Worm (Caenorhabditis elegans) whole organism, L2 larva: ENCODE measurements around the gene T11G6.3.

Source experiments
- C34F6.9 ChIP-seq: fragments of 150-350 bp; optimal IDR thresholded peaks from 2 replicates; lab custom pipeline; 2014; ENCODE audit warnings: missing biosample characterization, missing genetic modification characterization
- ZK546.5 ChIP-seq: sonication (generic microtip); optimal IDR thresholded peaks from 2 replicates; lab custom pipeline; 2017; ENCODE audit warnings: missing biosample characterization, missing genetic modification characterization
- alr-1 ChIP-seq: fragments of 150-350 bp; optimal IDR thresholded peaks from 2 replicates; lab custom pipeline; 2014; ENCODE audit warnings: missing biosample characterization, missing genetic modification characterization
- aly-2 ChIP-seq: fragments of 150-350 bp; optimal IDR thresholded peaks from 2 replicates; lab custom pipeline; 2014; ENCODE audit warnings: missing biosample characterization, missing genetic modification characterization
- ama-1 ChIP-seq: fragments of 150-350 bp; optimal IDR thresholded peaks from 2 replicates; lab custom pipeline; 2018; ENCODE audit warnings: inconsistent platforms
- blmp-1 ChIP-seq: sonication (generic microtip); optimal IDR thresholded peaks from 2 replicates; lab custom pipeline; 2017; ENCODE audit warnings: missing genetic modification characterization, mild to moderate bottlenecking, missing compliant biosample characterization, antibody characterized with exemption, moderate library complexity; ENCODE audit not compliant: insufficient read depth
- ceh-16 ChIP-seq: fragments of 150-350 bp; optimal IDR thresholded peaks from 2 replicates; lab custom pipeline; 2014; ENCODE audit warnings: missing biosample characterization, missing genetic modification characterization
- ceh-82 ChIP-seq: fragments of 150-350 bp; optimal IDR thresholded peaks from 2 replicates; lab custom pipeline; 2014; ENCODE audit warnings: missing biosample characterization, missing genetic modification characterization
- crh-2 ChIP-seq: sonication (generic microtip); optimal IDR thresholded peaks from 2 replicates; lab custom pipeline; 2017; ENCODE audit warnings: missing biosample characterization, missing genetic modification characterization
- dmd-4 ChIP-seq: sonication (generic microtip); optimal IDR thresholded peaks from 2 replicates; lab custom pipeline; 2017; ENCODE audit warnings: missing biosample characterization, missing genetic modification characterization
- egl-27 ChIP-seq: sonication (generic microtip); optimal IDR thresholded peaks from 3 replicates; lab custom pipeline; 2017; ENCODE audit warnings: missing biosample characterization, missing genetic modification reagents, missing genetic modification characterization
- elt-1 ChIP-seq: fragments of 150-350 bp; optimal IDR thresholded peaks from 2 replicates; lab custom pipeline; 2014; ENCODE audit warnings: missing biosample characterization, missing genetic modification characterization
- elt-3 ChIP-seq: sonication (generic microtip); optimal IDR thresholded peaks from 2 replicates; lab custom pipeline; 2017; ENCODE audit warnings: missing biosample characterization, missing genetic modification characterization
- fos-1 ChIP-seq: fragments of 150-350 bp; optimal IDR thresholded peaks from 2 replicates; lab custom pipeline; 2014; ENCODE audit warnings: missing biosample characterization, missing genetic modification characterization
- gmeb-1 ChIP-seq: fragments of 150-350 bp; optimal IDR thresholded peaks from 2 replicates; lab custom pipeline; 2014; ENCODE audit warnings: missing biosample characterization, missing genetic modification characterization
- lsy-2 ChIP-seq, 2 experiments: fragments of 150-350 bp in 1 of 2; sonication (generic microtip) in 1 of 2; optimal IDR thresholded peaks; 2 replicates each; lab custom pipeline; 2014 to 2017; ENCODE audit warnings: missing biosample characterization in 2 of 2, missing genetic modification characterization in 2 of 2
- mab-5 ChIP-seq: fragments of 150-350 bp; optimal IDR thresholded peaks from 2 replicates; lab custom pipeline; 2014; ENCODE audit warnings: missing biosample characterization, missing genetic modification characterization
- mbf-1 ChIP-seq: sonication (generic microtip); optimal IDR thresholded peaks from 2 replicates; lab custom pipeline; 2017; ENCODE audit warnings: missing biosample characterization, missing genetic modification characterization
- nhr-11 ChIP-seq: fragments of 150-350 bp; optimal IDR thresholded peaks from 2 replicates; lab custom pipeline; 2014; ENCODE audit warnings: missing biosample characterization, missing genetic modification characterization
- nhr-21 ChIP-seq: fragments of 150-350 bp; optimal IDR thresholded peaks from 2 replicates; lab custom pipeline; 2014; ENCODE audit warnings: missing biosample characterization, missing genetic modification characterization
- nhr-23 ChIP-seq: fragments of 150-350 bp; optimal IDR thresholded peaks from 2 replicates; lab custom pipeline; 2014; ENCODE audit warnings: missing biosample characterization, missing genetic modification reagents, missing genetic modification characterization
- nhr-25 ChIP-seq: fragments of 150-350 bp; sonication (generic microtip); optimal IDR thresholded peaks from 3 replicates; lab custom pipeline; 2014; ENCODE audit warnings: missing biosample characterization, missing genetic modification characterization
- nhr-77 ChIP-seq: fragments of 150-350 bp; optimal IDR thresholded peaks from 2 replicates; lab custom pipeline; 2014; ENCODE audit warnings: missing biosample characterization, missing genetic modification characterization
- peb-1 ChIP-seq: fragments of 150-350 bp; optimal IDR thresholded peaks from 2 replicates; lab custom pipeline; 2014; ENCODE audit warnings: missing biosample characterization, missing genetic modification characterization
- sem-4 ChIP-seq: fragments of 150-350 bp; optimal IDR thresholded peaks from 2 replicates; lab custom pipeline; 2014; ENCODE audit warnings: missing biosample characterization, missing genetic modification reagents, missing genetic modification characterization
- sma-3 ChIP-seq: sonication (generic microtip); optimal IDR thresholded peaks from 2 replicates; lab custom pipeline; 2016; ENCODE audit warnings: missing genetic modification reagents, missing genetic modification characterization, missing compliant biosample characterization
- sma-9 ChIP-seq, 2 experiments: fragments of 150-350 bp in 1 of 2; sonication (generic microtip) in 1 of 2; optimal IDR thresholded peaks; 2 replicates each; lab custom pipeline; 2014 to 2016; ENCODE audit warnings: missing genetic modification characterization in 2 of 2, mild to moderate bottlenecking in 1 of 2, missing biosample characterization in 1 of 2, missing compliant biosample characterization in 1 of 2, missing genetic modification reagents in 1 of 2, moderate library complexity in 1 of 2
- snpc-4 ChIP-seq: fragments of 150-350 bp; optimal IDR thresholded peaks from 2 replicates; lab custom pipeline; 2014; ENCODE audit warnings: missing biosample characterization, missing genetic modification characterization
- unc-39 ChIP-seq: fragments of 150-350 bp; optimal IDR thresholded peaks from 2 replicates; lab custom pipeline; 2014; ENCODE audit warnings: missing biosample characterization, missing genetic modification characterization
- unc-55 ChIP-seq: fragments of 150-350 bp; sonication (generic microtip); optimal IDR thresholded peaks from 3 replicates; lab custom pipeline; 2014; ENCODE audit warnings: missing biosample characterization, missing genetic modification reagents, missing genetic modification characterization
- unc-62 ChIP-seq: fragments of 150-350 bp; optimal IDR thresholded peaks from 2 replicates; lab custom pipeline; 2014; ENCODE audit warnings: missing biosample characterization, missing genetic modification reagents, missing genetic modification characterization
- zag-1 ChIP-seq: fragments of 150-350 bp; optimal IDR thresholded peaks from 2 replicates; lab custom pipeline; 2014; ENCODE audit warnings: missing biosample characterization, missing genetic modification characterization
- ztf-1 ChIP-seq: fragments of 200-800 bp; sonication (Bioruptor generic); conservative IDR thresholded peaks from 2 replicates; pipeline ENCODE4 v1.3.6; 2022; ENCODE audit warnings: missing genetic modification characterization, missing compliant biosample characterization
- ztf-11 ChIP-seq: sonication (generic microtip); optimal IDR thresholded peaks from 2 replicates; lab custom pipeline; 2017; ENCODE audit warnings: missing biosample characterization, missing genetic modification characterization
- ztf-4 ChIP-seq: fragments of 150-350 bp; optimal IDR thresholded peaks from 2 replicates; lab custom pipeline; 2014; ENCODE audit warnings: missing biosample characterization, missing genetic modification characterization

T11G6.3 gene

DNA sequence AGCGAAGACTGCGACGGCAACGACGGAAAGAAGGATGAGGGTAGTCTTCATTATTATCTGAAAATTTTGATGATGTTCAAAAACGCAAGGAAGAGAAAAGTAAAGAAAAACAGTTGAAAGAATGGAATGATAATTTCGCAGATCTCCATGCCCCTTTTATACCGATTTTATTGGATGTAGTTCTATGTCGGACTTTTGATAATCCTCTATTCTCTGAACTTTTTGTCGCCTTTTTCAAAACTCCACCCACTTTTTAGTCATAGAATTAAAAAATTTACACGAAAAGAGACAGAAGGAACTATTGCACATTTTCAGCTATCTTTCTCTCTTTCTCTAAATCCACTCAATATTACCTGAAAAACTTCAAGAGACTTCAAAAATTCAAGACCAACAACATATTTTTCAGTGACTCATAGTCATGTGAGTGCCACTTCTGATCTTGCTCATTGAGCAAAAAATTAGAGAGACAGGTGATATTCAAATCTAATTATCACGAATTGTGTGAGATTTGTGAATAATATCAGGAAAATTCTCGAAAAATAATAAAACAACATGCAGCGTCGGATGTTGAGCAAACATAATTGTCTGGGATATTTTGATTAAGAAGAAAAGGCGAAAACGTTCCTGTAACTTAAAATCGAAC lies 34.9 kb upstream of the T11G6.3 start, which contains the start of gene F13E9.15:
Gene F13E9.15 (minus strand): TSS at position 51 of the 643 bp plus-strand sequence.
- no peak for TF ChIP-seq peb-1
- no peak for TF ChIP-seq nhr-25 (tag; lab: Kevin White, UChicago)
- no peak for TF ChIP-seq gmeb-1 (tag; lab: Kevin White, UChicago)
- TF ChIP-seq ztf-4 (tag; lab: Kevin White, UChicago): no peak
- TF ChIP-seq nhr-77 (tag; lab: Kevin White, UChicago): no peak
- no peak for TF ChIP-seq elt-1 (tag; lab: Kevin White, UChicago)
- TF ChIP-seq zag-1 (tag; lab: Kevin White, UChicago): no peak
- no peak for TF ChIP-seq ztf-11 (tag; lab: Kevin White, UChicago)
- no peak for TF ChIP-seq egl-27 (tag; lab: Kevin White, UChicago)
- no peak for TF ChIP-seq sma-9 (GFP tag; optimal IDR thresholded peaks at IDR 0.05; lab: Kevin White, UChicago)
- no peak for TF ChIP-seq sma-9 (tag; optimal IDR thresholded peaks at IDR 0.05; lab: Kevin White, UChicago)
- TF ChIP-seq aly-2 (tag; lab: Kevin White, UChicago): no peak

DNA sequence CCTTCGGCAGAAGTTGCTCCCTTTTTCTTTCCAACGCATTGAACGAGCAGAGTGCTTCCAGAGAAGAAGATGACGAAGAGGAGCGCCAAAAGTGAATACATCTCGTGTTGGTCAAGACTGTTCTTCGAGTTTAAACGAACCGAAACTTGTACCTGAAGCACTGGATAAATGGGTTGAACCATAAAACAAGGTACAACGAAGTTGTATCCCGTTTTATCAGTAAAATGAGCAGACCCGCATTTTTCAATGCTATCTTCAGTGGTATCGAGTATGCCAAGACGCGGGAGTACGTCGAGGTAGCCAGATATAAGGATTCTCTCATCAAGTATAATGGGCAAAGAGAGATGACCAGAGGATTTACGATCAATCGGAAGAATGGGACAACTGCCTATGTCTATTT lies 32.2 kb upstream of the T11G6.3 start, which contains the start of gene F13E9.16:
Gene F13E9.16 (minus strand): TSS at position 101 of the 400 bp plus-strand sequence.
- no peak for TF ChIP-seq ceh-82
- no peak for TF ChIP-seq lsy-2 (tag; optimal IDR thresholded peaks at IDR 0.05; lab: Kevin White, UChicago)
- TF ChIP-seq unc-39 (tag; lab: Kevin White, UChicago): no peak
- no peak for TF ChIP-seq fos-1 (tag; lab: Kevin White, UChicago)
- no peak for TF ChIP-seq blmp-1 (tag; lab: Kevin White, UChicago)
- no peak for TF ChIP-seq mab-5 (tag; lab: Kevin White, UChicago)
- TF ChIP-seq ztf-11 (tag; lab: Kevin White, UChicago): no peak
- no peak for TF ChIP-seq nhr-77 (tag; lab: Kevin White, UChicago)
- TF ChIP-seq elt-3 (tag; lab: Kevin White, UChicago): no peak
- TF ChIP-seq egl-27 (tag; lab: Kevin White, UChicago): no peak
- no peak for TF ChIP-seq sma-3 (GFP tag; lab: Kevin White, UChicago)
- no peak for TF ChIP-seq unc-55 (GFP tag; lab: Kevin White, UChicago)
- TF ChIP-seq ZK546.5 (tag; lab: Kevin White, UChicago): no peak

DNA sequence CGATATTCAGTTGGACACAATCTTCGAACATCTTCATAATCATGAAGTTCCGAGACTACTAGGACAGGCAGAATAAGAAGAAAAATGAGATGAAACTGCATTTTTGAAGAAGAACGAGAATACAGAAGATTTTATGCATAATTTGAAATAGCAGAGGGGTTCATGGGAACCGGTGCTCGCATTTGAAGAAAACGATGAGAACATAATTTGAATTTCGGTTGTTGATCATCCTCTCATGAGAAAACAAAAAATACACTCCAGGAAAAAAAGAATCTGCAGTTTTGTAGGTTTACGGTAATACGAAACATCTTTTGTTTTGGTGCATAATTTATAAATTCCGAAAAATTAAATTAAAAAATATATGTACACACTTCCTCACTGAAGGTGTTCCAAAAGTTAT lies 30.9 kb upstream of the T11G6.3 start, which contains the start of gene srlf-11:
Gene srlf-11 (minus strand): TSS at position 101 of the 400 bp plus-strand sequence.
- TF ChIP-seq ZK546.5 (tag; lab: Kevin White, UChicago) (no peak), elt-3 (tag; lab: Kevin White, UChicago) (no peak), snpc-4 (tag; lab: Kevin White, UChicago) (no peak), ama-1 (lab: Kevin White, UChicago) (no peak), alr-1 (tag; lab: Kevin White, UChicago) (no peak), unc-62 (GFP tag; lab: Kevin White, UChicago) (no peak), mbf-1 (tag; lab: Kevin White, UChicago) (no peak), egl-27 (tag; lab: Kevin White, UChicago) (no peak), nhr-77 (tag; lab: Kevin White, UChicago) (no peak), ceh-16 (no peak), C34F6.9 (no peak), crh-2 (no peak), aly-2 (tag; lab: Kevin White, UChicago) (no peak), ztf-4 (tag; lab: Kevin White, UChicago) (no peak), nhr-11 (tag; lab: Kevin White, UChicago) (no peak), mab-5 (tag; lab: Kevin White, UChicago) (no peak), sma-3 (GFP tag; lab: Kevin White, UChicago) (no peak)

DNA sequence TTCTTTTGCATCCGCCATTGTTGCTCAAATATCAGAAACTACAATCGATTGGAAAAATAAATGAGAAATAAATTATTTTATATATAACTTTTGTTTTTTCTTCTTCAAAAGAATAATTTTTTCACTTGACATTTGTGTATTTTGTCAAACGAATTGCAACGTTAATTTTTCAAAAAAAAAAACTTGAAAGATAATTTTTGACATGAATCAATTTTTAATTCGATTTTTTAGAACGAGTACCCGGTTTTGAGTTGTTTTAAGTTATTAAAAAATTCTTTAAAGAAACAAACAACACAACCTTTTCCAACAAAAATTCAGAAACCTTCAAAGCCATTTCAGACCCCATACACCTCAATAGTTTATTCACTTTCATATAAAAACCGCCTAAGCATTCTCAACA lies 29.2 kb upstream of the T11G6.3 start, which contains the start of gene F13E9.5:
Gene F13E9.5 (minus strand): TSS at position 101 of the 400 bp plus-strand sequence.
- no peak for TF ChIP-seq gmeb-1 (tag; lab: Kevin White, UChicago)
- no peak for TF ChIP-seq sem-4 (tag; lab: Kevin White, UChicago)
- TF ChIP-seq nhr-11 (tag; lab: Kevin White, UChicago): no peak
- TF ChIP-seq mbf-1 (tag; lab: Kevin White, UChicago): no peak
- TF ChIP-seq snpc-4 (tag; lab: Kevin White, UChicago): no peak
- no peak for TF ChIP-seq fos-1 (tag; lab: Kevin White, UChicago)
- no peak for TF ChIP-seq unc-55 (GFP tag; lab: Kevin White, UChicago)
- TF ChIP-seq nhr-23 (tag; lab: Kevin White, UChicago): no peak
- no peak for TF ChIP-seq crh-2
- no peak for TF ChIP-seq ztf-11 (tag; lab: Kevin White, UChicago)
- TF ChIP-seq alr-1 (tag; lab: Kevin White, UChicago): no peak
- no peak for TF ChIP-seq ztf-1 (GFP tag; lab: Robert Waterston, UW)
- TF ChIP-seq nhr-21: no peak
- no peak for TF ChIP-seq ceh-82
- no peak for TF ChIP-seq elt-1 (tag; lab: Kevin White, UChicago)
- TF ChIP-seq sma-3 (GFP tag; lab: Kevin White, UChicago): no peak
- no peak for TF ChIP-seq peb-1
- TF ChIP-seq dmd-4 (tag; lab: Kevin White, UChicago): no peak
- no peak for TF ChIP-seq ceh-16
- TF ChIP-seq nhr-25 (tag; lab: Kevin White, UChicago): no peak
